Worm (Caenorhabditis elegans): Measurements from ENCODE around the gene B0454.5.

The B0454.5 gene

DNA sequence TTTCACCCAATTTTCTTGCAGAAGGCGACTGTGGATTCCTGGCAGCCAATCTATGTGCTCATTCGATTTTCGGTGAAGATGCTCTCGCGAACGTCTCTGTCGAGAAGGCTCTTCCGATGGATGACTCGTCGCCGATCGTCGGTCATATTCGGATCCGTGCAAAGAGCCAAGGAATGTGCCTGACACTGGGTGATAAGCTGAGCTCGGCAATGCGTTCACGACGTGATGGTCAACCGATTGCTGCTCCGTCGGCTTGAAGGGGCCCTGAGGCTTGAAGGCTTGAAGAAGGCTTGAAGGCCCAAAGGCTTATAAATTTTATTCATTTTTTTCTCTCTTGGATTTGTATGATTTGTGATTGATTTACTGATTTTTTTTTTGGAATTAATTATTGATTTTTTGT lies 48.5 kb downstream of the B0454.5 start:
- no peak for TF ChIP-seq fkh-10 (GFP tag; optimal IDR thresholded peaks at IDR 0.05)
- no peak for TF ChIP-seq dmd-4 (tag; optimal IDR thresholded peaks at IDR 0.05; ENCODE audit: borderline replicate concordance)
- no peak for TF ChIP-seq npax-4 (tag; optimal IDR thresholded peaks at IDR 0.05)
- TF ChIP-seq ceh-14 (tag; optimal IDR thresholded peaks at IDR 0.05) = no peak
- no peak for TF ChIP-seq elt-2 (tag; optimal IDR thresholded peaks at IDR 0.05)
- TF ChIP-seq syd-9 (tag; optimal IDR thresholded peaks at IDR 0.05) = no peak
